Fruit fly (Drosophila melanogaster): ENCODE results near the gene Svil.

The Svil gene

DNA sequence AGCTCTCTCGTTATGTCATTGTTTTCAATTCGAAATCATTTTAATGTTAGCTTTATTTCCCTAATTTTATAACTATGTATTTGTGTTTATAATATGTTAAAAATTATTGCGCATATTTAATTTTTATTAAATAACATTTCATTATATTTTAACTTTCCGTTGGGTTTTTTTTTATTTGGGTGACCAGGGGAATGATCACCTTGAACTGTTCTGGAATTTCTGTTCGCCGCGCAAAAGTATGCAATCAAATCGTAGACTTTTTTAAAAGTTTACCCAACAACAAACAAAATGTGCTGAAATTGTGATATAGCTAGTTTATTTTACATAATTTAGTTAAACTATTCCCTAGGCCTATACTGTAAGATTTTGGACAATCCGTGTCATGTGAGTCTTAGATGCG is 121.6 kb downstream of the Svil start:
- TF ChIP-seq Myc (optimal IDR thresholded peaks at IDR 0.05) (peak; percentile 5), rgr (GFP tag; optimal IDR thresholded peaks at IDR 0.05) (no peak)

dm6 chr3L:2501764-2502163 is 124.3 kb downstream of the Svil start:
- TF ChIP-seq Sp1 (GFP tag; optimal IDR thresholded peaks at IDR 0.05) (no peak), Rel (GFP tag; optimal IDR thresholded peaks at IDR 0.05) (no peak), Rel (tag; optimal IDR thresholded peaks at IDR 0.05) (no peak), br (GFP tag; optimal IDR thresholded peaks at IDR 0.05) (peak; percentile 58), dmrt93B (GFP tag; optimal IDR thresholded peaks at IDR 0.05) (no peak), Hr83 (GFP tag; optimal IDR thresholded peaks at IDR 0.05; ENCODE audit: poor library complexity, severe bottlenecking) (no peak), CG32264 (GFP tag; optimal IDR thresholded peaks at IDR 0.05) (no peak), Dif (GFP tag; optimal IDR thresholded peaks at IDR 0.05; ENCODE audit: partially characterized antibody) (no peak), foxo (GFP tag; optimal IDR thresholded peaks at IDR 0.05) (peak in 1 of 2 experiments; percentile 54), Myc (optimal IDR thresholded peaks at IDR 0.05) (no peak), tai (GFP tag; optimal IDR thresholded peaks at IDR 0.05) (no peak), h (GFP tag; optimal IDR thresholded peaks at IDR 0.05) (peak; percentile 60), Abd-B (GFP tag; optimal IDR thresholded peaks at IDR 0.05) (no peak), Hr78 (GFP tag; optimal IDR thresholded peaks at IDR 0.05) (no peak), psq (GFP tag; optimal IDR thresholded peaks at IDR 0.05) (peak; percentile 48), usp (GFP tag; optimal IDR thresholded peaks at IDR 0.05) (no peak), Jra (GFP tag; optimal IDR thresholded peaks at IDR 0.05) (no peak), fru (GFP tag; optimal IDR thresholded peaks at IDR 0.05) (peak; percentile 36), Dfd (GFP tag; optimal IDR thresholded peaks at IDR 0.05) (no peak), woc (GFP tag; optimal IDR thresholded peaks at IDR 0.05) (no peak), rgr (GFP tag; optimal IDR thresholded peaks at IDR 0.05) (peak; percentile 60), N (GFP tag; optimal IDR thresholded peaks at IDR 0.05) (no peak), dl (GFP tag; optimal IDR thresholded peaks at IDR 0.05; ENCODE audit: insufficient read depth in 1 of 2, partially characterized antibody in 2 of 2) (no peak), brk (GFP tag; optimal IDR thresholded peaks at IDR 0.05) (peak; percentile 32), pan (optimal IDR thresholded peaks at IDR 0.05) (no peak), Hnf4 (GFP tag; optimal IDR thresholded peaks at IDR 0.05) (peak; percentile 21), ey (GFP tag; optimal IDR thresholded peaks at IDR 0.05) (peak; percentile 48), Vsx2 (GFP tag; optimal IDR thresholded peaks at IDR 0.05; ENCODE audit: partially characterized antibody) (no peak), sage (GFP tag; optimal IDR thresholded peaks at IDR 0.05) (peak; percentile 14), dsf (GFP tag; optimal IDR thresholded peaks at IDR 0.05; ENCODE audit: borderline replicate concordance) (no peak), sv (GFP tag; optimal IDR thresholded peaks at IDR 0.05) (peak; percentile 32), CG9705 (GFP tag; optimal IDR thresholded peaks at IDR 0.05) (no peak), Mio (GFP tag; optimal IDR thresholded peaks at IDR 0.05) (no peak), GATAd (GFP tag; optimal IDR thresholded peaks at IDR 0.05) (no peak), jim (GFP tag; optimal IDR thresholded peaks at IDR 0.05) (no peak), CrebA (GFP tag; optimal IDR thresholded peaks at IDR 0.05; ENCODE audit: borderline replicate concordance) (no peak), OdsH (GFP tag; optimal IDR thresholded peaks at IDR 0.05) (peak; percentile 58), lola (GFP tag; optimal IDR thresholded peaks at IDR 0.05) (no peak), HLH106 (tag; optimal IDR thresholded peaks at IDR 0.05) (peak; percentile 12)

- TF ChIP-seq tai (GFP tag; optimal IDR thresholded peaks at IDR 0.05) (no peak), Rel (GFP tag; optimal IDR thresholded peaks at IDR 0.05) (no peak), Rel (tag; optimal IDR thresholded peaks at IDR 0.05) (peak; percentile 17)
Measured at dm6 chr3L:2503465-2503864, 126.0 kb downstream of the Svil start, which contains the start of gene CG16758. TSS of gene CG16758 (minus strand) at chr3L:2503606.
